Worm (Caenorhabditis elegans) whole organism, L1 larva: ENCODE data around the gene bath-38.
A peak's percentile ranks its signal among the peaks of the same experiment; 100 is the strongest.

Experiments
- C04F5.9 ChIP-seq: sonication (generic microtip); optimal IDR thresholded peaks from 2 replicates; lab custom pipeline; 2016; ENCODE audit warnings: missing genetic modification characterization, missing compliant biosample characterization
- Y116A8C.19 ChIP-seq: sonication (generic microtip); optimal IDR thresholded peaks from 2 replicates; lab custom pipeline; 2016; ENCODE audit warnings: missing compliant biosample characterization, missing genetic modification characterization, borderline replicate concordance
- ceh-8 ChIP-seq: fragments of 200-800 bp; sonication (Bioruptor generic); optimal IDR thresholded peaks from 2 replicates; lab custom pipeline; 2018; ENCODE audit warnings: mild to moderate bottlenecking, missing genetic modification characterization, moderate library complexity, missing compliant biosample characterization
- ceh-82 ChIP-seq, 3 experiments: fragments of 150-350 bp in 1 of 3; sonication (generic microtip) in 2 of 3; optimal IDR thresholded peaks; 2 replicates each; lab custom pipeline; 2014 to 2017; ENCODE audit warnings: missing biosample characterization in 3 of 3, missing genetic modification characterization in 3 of 3
- ceh-88 ChIP-seq: fragments of 200-800 bp; sonication (Bioruptor generic); IDR thresholded peaks from 2 replicates; pipeline ENCODE4 v1.3.6; 2022; ENCODE audit warnings: missing genetic modification characterization, missing compliant biosample characterization
- ceh-90 ChIP-seq: sonication (generic microtip); optimal IDR thresholded peaks from 2 replicates; lab custom pipeline; 2016; ENCODE audit warnings: missing genetic modification characterization, missing compliant biosample characterization
- ces-1 ChIP-seq: fragments of 150-350 bp; optimal IDR thresholded peaks from 2 replicates; lab custom pipeline; 2014; ENCODE audit warnings: missing biosample characterization, missing genetic modification reagents, missing genetic modification characterization
- dsc-1 ChIP-seq: sonication (generic microtip); optimal IDR thresholded peaks from 2 replicates; lab custom pipeline; 2016; ENCODE audit warnings: mild to moderate bottlenecking, missing genetic modification characterization, missing compliant biosample characterization
- efl-1 ChIP-seq, 4 experiments: fragments of 150-350 bp; optimal IDR thresholded peaks in 3 of 4; peaks in 1 of 4; 1 replicate in 1 of 4; 2 replicates in 3 of 4; lab custom pipeline; 2014; ENCODE audit warnings: missing biosample characterization in 2 of 4, missing genetic modification characterization in 2 of 4, missing genetic modification reagents in 2 of 4
- efl-3 ChIP-seq: fragments of 200-800 bp; sonication (Bioruptor generic); optimal IDR thresholded peaks from 2 replicates; lab custom pipeline; 2018; ENCODE audit warnings: mild to moderate bottlenecking, missing genetic modification characterization, missing compliant biosample characterization
- elt-2 ChIP-seq: sonication (generic microtip); optimal IDR thresholded peaks from 2 replicates; lab custom pipeline; 2016; ENCODE audit warnings: missing genetic modification characterization, mild to moderate bottlenecking, inconsistent platforms, missing compliant biosample characterization, missing genetic modification reagents
- ets-5 ChIP-seq: fragments of 200-800 bp; sonication (Bioruptor generic); IDR thresholded peaks from 2 replicates; pipeline ENCODE4 v1.3.6; 2022; ENCODE audit warnings: missing genetic modification characterization, missing compliant biosample characterization
- hlh-17 ChIP-seq: fragments of 200-800 bp; sonication (Bioruptor generic); optimal IDR thresholded peaks from 2 replicates; lab custom pipeline; 2018; ENCODE audit warnings: missing genetic modification characterization, mild to moderate bottlenecking, missing compliant biosample characterization, moderate library complexity, borderline replicate concordance
- hlh-4 ChIP-seq: sonication (generic microtip); optimal IDR thresholded peaks from 2 replicates; lab custom pipeline; 2016; ENCODE audit warnings: mild to moderate bottlenecking, missing genetic modification characterization, missing compliant biosample characterization
- hpl-2 ChIP-seq: fragments of 150-350 bp; optimal IDR thresholded peaks from 2 replicates; lab custom pipeline; 2014; ENCODE audit warnings: missing biosample characterization, missing genetic modification reagents, missing genetic modification characterization
- irx-1 ChIP-seq: sonication (generic microtip); optimal IDR thresholded peaks from 2 replicates; lab custom pipeline; 2016; ENCODE audit warnings: missing genetic modification characterization, missing compliant biosample characterization
- isw-1 ChIP-seq: fragments of 200-800 bp; sonication (Bioruptor generic); IDR thresholded peaks from 2 replicates; pipeline ENCODE4 v1.3.6; 2022; ENCODE audit warnings: missing genetic modification characterization, missing compliant biosample characterization
- lin-13 ChIP-seq: fragments of 150-350 bp; optimal IDR thresholded peaks from 2 replicates; lab custom pipeline; 2014; ENCODE audit warnings: missing biosample characterization, missing genetic modification reagents, missing genetic modification characterization
- lin-14 ChIP-seq: fragments of 200-800 bp; sonication (Bioruptor generic); optimal IDR thresholded peaks from 2 replicates; lab custom pipeline; 2018; ENCODE audit warnings: mild to moderate bottlenecking, missing genetic modification characterization, moderate library complexity, missing compliant biosample characterization
- lin-15B ChIP-seq: fragments of 150-350 bp; sonication (generic microtip); optimal IDR thresholded peaks from 3 replicates; lab custom pipeline; 2014; ENCODE audit warnings: missing biosample characterization, missing genetic modification characterization
- lin-35 ChIP-seq, 2 experiments: fragments of 150-350 bp; optimal IDR thresholded peaks; 2 replicates each; lab custom pipeline; 2014; ENCODE audit warnings: missing biosample characterization in 2 of 2, missing genetic modification characterization in 2 of 2, missing genetic modification reagents in 2 of 2
- lir-3 ChIP-seq: sonication (generic microtip); optimal IDR thresholded peaks from 2 replicates; lab custom pipeline; 2016; ENCODE audit warnings: mild to moderate bottlenecking, missing genetic modification characterization, moderate library complexity, missing compliant biosample characterization; ENCODE audit not compliant: poor library complexity
- lsy-2 ChIP-seq, 2 experiments: fragments of 150-350 bp; optimal IDR thresholded peaks; 2 replicates each; lab custom pipeline; 2014; ENCODE audit warnings: missing biosample characterization in 2 of 2, missing genetic modification characterization in 2 of 2
- mep-1 ChIP-seq: fragments of 150-350 bp; optimal IDR thresholded peaks from 2 replicates; lab custom pipeline; 2014; ENCODE audit warnings: missing biosample characterization, missing genetic modification characterization
- nhr-11 ChIP-seq: fragments of 150-350 bp; optimal IDR thresholded peaks from 2 replicates; lab custom pipeline; 2014; ENCODE audit warnings: missing biosample characterization, missing genetic modification characterization
- nhr-12 ChIP-seq: sonication (generic microtip); optimal IDR thresholded peaks from 2 replicates; lab custom pipeline; 2017; ENCODE audit warnings: missing biosample characterization, missing genetic modification characterization
- nhr-19 ChIP-seq: fragments of 200-800 bp; sonication (Bioruptor generic); conservative IDR thresholded peaks from 2 replicates; pipeline ENCODE4 v1.3.6; 2022; ENCODE audit warnings: missing genetic modification characterization, missing compliant biosample characterization
- nhr-20 ChIP-seq: sonication (generic microtip); optimal IDR thresholded peaks from 2 replicates; lab custom pipeline; 2016; ENCODE audit warnings: mild to moderate bottlenecking, missing genetic modification characterization, missing compliant biosample characterization
- nhr-28 ChIP-seq: fragments of 150-350 bp; optimal IDR thresholded peaks from 2 replicates; lab custom pipeline; 2014; ENCODE audit warnings: missing biosample characterization, missing genetic modification characterization
- nhr-47 ChIP-seq: sonication (generic microtip); optimal IDR thresholded peaks from 2 replicates; lab custom pipeline; 2016; ENCODE audit warnings: mild to moderate bottlenecking, missing genetic modification characterization, moderate library complexity, missing compliant biosample characterization
- nhr-71 ChIP-seq: sonication (generic microtip); optimal IDR thresholded peaks from 2 replicates; lab custom pipeline; 2016; ENCODE audit warnings: mild to moderate bottlenecking, missing genetic modification characterization, moderate library complexity, missing compliant biosample characterization
- nhr-77 ChIP-seq: fragments of 150-350 bp; optimal IDR thresholded peaks from 2 replicates; lab custom pipeline; 2014; ENCODE audit warnings: missing biosample characterization, missing genetic modification characterization
- nhr-84 ChIP-seq: sonication (generic microtip); optimal IDR thresholded peaks from 2 replicates; lab custom pipeline; 2017; ENCODE audit warnings: missing biosample characterization, missing genetic modification characterization
- nhr-85 ChIP-seq: sonication (generic microtip); peaks from one replicate; lab custom pipeline; 2016; ENCODE audit warnings: missing genetic modification characterization, inconsistent platforms, missing compliant biosample characterization
- nhr-90 ChIP-seq: sonication (generic microtip); optimal IDR thresholded peaks from 2 replicates; lab custom pipeline; 2016; ENCODE audit warnings: mild to moderate bottlenecking, missing genetic modification characterization, missing compliant biosample characterization; ENCODE audit not compliant: poor library complexity
- pqm-1 ChIP-seq: sonication (generic microtip); optimal IDR thresholded peaks from 3 replicates; lab custom pipeline; 2017; ENCODE audit warnings: missing biosample characterization, missing genetic modification characterization
- rnt-1 ChIP-seq: sonication (generic microtip); optimal IDR thresholded peaks from 2 replicates; lab custom pipeline; 2016; ENCODE audit warnings: mild to moderate bottlenecking, missing genetic modification characterization, moderate library complexity, missing compliant biosample characterization
- skn-1 ChIP-seq: fragments of 150-350 bp; optimal IDR thresholded peaks from 2 replicates; lab custom pipeline; 2014; ENCODE audit warnings: missing biosample characterization, missing genetic modification characterization
- snpc-4 ChIP-seq: fragments of 150-350 bp; optimal IDR thresholded peaks from 2 replicates; lab custom pipeline; 2014; ENCODE audit warnings: missing biosample characterization, missing genetic modification characterization
- snu-23 ChIP-seq: sonication (generic microtip); optimal IDR thresholded peaks from 2 replicates; lab custom pipeline; 2016; ENCODE audit warnings: missing genetic modification characterization, missing compliant biosample characterization
- swsn-7 ChIP-seq: sonication (generic microtip); optimal IDR thresholded peaks from 2 replicates; lab custom pipeline; 2016; ENCODE audit warnings: missing genetic modification characterization, missing compliant biosample characterization
- tbx-2 ChIP-seq: sonication (generic microtip); optimal IDR thresholded peaks from 2 replicates; lab custom pipeline; 2016; ENCODE audit warnings: missing genetic modification characterization, missing compliant biosample characterization
- tlp-1 ChIP-seq: fragments of 150-350 bp; optimal IDR thresholded peaks from 2 replicates; lab custom pipeline; 2014; ENCODE audit warnings: missing biosample characterization, missing genetic modification characterization
- unc-30 ChIP-seq: sonication (generic microtip); optimal IDR thresholded peaks from 2 replicates; lab custom pipeline; 2017; ENCODE audit warnings: missing biosample characterization, missing genetic modification characterization
- unc-62 ChIP-seq: fragments of 150-350 bp; optimal IDR thresholded peaks from 2 replicates; lab custom pipeline; 2014; ENCODE audit warnings: missing biosample characterization, missing genetic modification reagents, missing genetic modification characterization
- unc-86 ChIP-seq: sonication (generic microtip); optimal IDR thresholded peaks from 2 replicates; lab custom pipeline; 2016; ENCODE audit warnings: missing genetic modification characterization, missing compliant biosample characterization
- unc-98 ChIP-seq: fragments of 200-800 bp; sonication (Bioruptor generic); IDR thresholded peaks from 2 replicates; pipeline ENCODE4 v1.3.6; 2022; ENCODE audit warnings: missing genetic modification characterization, missing compliant biosample characterization
- vab-15 ChIP-seq: sonication (generic microtip); optimal IDR thresholded peaks from 2 replicates; lab custom pipeline; 2017; ENCODE audit warnings: missing genotype, mild to moderate bottlenecking, missing genetic modification characterization, missing compliant biosample characterization
- zag-1 ChIP-seq: fragments of 150-350 bp; optimal IDR thresholded peaks from 2 replicates; lab custom pipeline; 2014; ENCODE audit warnings: missing biosample characterization, missing genetic modification characterization
- zip-4 ChIP-seq: fragments of 200-800 bp; sonication (Bioruptor generic); optimal IDR thresholded peaks from 2 replicates; lab custom pipeline; 2018; ENCODE audit warnings: mild to moderate bottlenecking, missing genetic modification characterization, moderate library complexity, missing compliant biosample characterization

Gene bath-38

ce11 chrII:10029044-10029443 is 16.0 kb downstream of the bath-38 start (continued):
- TF ChIP-seq unc-98 (GFP tag; lab: Robert Waterston, UW) = no peak
- TF ChIP-seq elt-2 (tag; lab: Kevin White, UChicago) = peak; percentile 53
- TF ChIP-seq snpc-4 = no peak
- no peak for TF ChIP-seq isw-1 (GFP tag; lab: Robert Waterston, UW)
- TF ChIP-seq ceh-90 (tag; lab: Kevin White, UChicago) = no peak
- no peak for TF ChIP-seq hpl-2 (GFP tag; lab: Kevin White, UChicago)
- TF ChIP-seq pqm-1 (tag; lab: Kevin White, UChicago) = no peak
- TF ChIP-seq mep-1 (tag; lab: Kevin White, UChicago) = peak; percentile 44
- peak; percentile 58 for TF ChIP-seq nhr-90 (tag; lab: Kevin White, UChicago)
- no peak for TF ChIP-seq ceh-88
- peak; percentile 32; the same call in 1 of the 2 replicates for TF ChIP-seq nhr-19 (GFP tag; lab: Robert Waterston, UW)
- no peak for TF ChIP-seq lin-13 (GFP tag; lab: Kevin White, UChicago)
- peak; percentile 73 for TF ChIP-seq lin-14 (GFP tag; lab: Kevin White, UChicago)
- peak; percentile 13 for TF ChIP-seq tbx-2 (tag; lab: Kevin White, UChicago)
- no peak for TF ChIP-seq nhr-47 (tag; lab: Kevin White, UChicago)
- TF ChIP-seq unc-30 (tag; lab: Kevin White, UChicago) = no peak

ce11 chrII:10028195-10028594 is 16.9 kb downstream of the bath-38 start, which contains the start of gene F52H3.6:
TSS of gene F52H3.6 (minus strand) at chrII:10028422.
- TF ChIP-seq skn-1 (tag; lab: Kevin White, UChicago) (no peak), ces-1 (GFP tag; lab: Kevin White, UChicago) (no peak), lin-35 (GFP tag; optimal IDR thresholded peaks at IDR 0.05; lab: Kevin White, UChicago) (peak in 1 of 2 experiments; percentile 10), efl-1 (optimal IDR thresholded peaks at IDR 0.05; lab: Kevin White, UChicago) (no peak), efl-1 (GFP tag; optimal IDR thresholded peaks at IDR 0.05 in 1 of 2; lab: Kevin White, UChicago) (peak in 1 of 2 experiments; percentile 21), elt-2 (tag; lab: Kevin White, UChicago) (peak; percentile 16)

ce11 chrII:10025059-10025458 is 20.0 kb downstream of the bath-38 start:
- TF ChIP-seq ceh-82 (tag; optimal IDR thresholded peaks at IDR 0.05; lab: Kevin White, UChicago) (no peak), unc-86 (tag; lab: Kevin White, UChicago) (no peak), lin-15B (tag; lab: Kevin White, UChicago) (no peak), hlh-17 (GFP tag; lab: Kevin White, UChicago) (no peak), nhr-11 (tag; lab: Kevin White, UChicago) (no peak), swsn-7 (tag; lab: Kevin White, UChicago) (no peak), mep-1 (tag; lab: Kevin White, UChicago) (no peak), nhr-71 (peak; percentile 4), tlp-1 (tag; lab: Kevin White, UChicago) (no peak), efl-3 (no peak), dsc-1 (tag; lab: Kevin White, UChicago) (peak; percentile 24), hlh-4 (tag; lab: Kevin White, UChicago) (no peak), lir-3 (no peak), nhr-77 (tag; lab: Kevin White, UChicago) (no peak), Y116A8C.19 (tag; lab: Kevin White, UChicago) (no peak), zip-4 (GFP tag; lab: Kevin White, UChicago) (no peak), lsy-2 (tag; optimal IDR thresholded peaks at IDR 0.05; lab: Kevin White, UChicago) (peak in 1 of 2 experiments; percentile 6), unc-62 (GFP tag; lab: Kevin White, UChicago) (no peak), nhr-28 (tag; lab: Kevin White, UChicago) (no peak), ceh-8 (no peak), C04F5.9 (tag; lab: Kevin White, UChicago) (no peak), vab-15 (tag; lab: Kevin White, UChicago) (no peak), nhr-85 (tag; lab: Kevin White, UChicago) (no peak), rnt-1 (peak; percentile 27), nhr-20 (tag; lab: Kevin White, UChicago) (no peak), nhr-84 (no peak), irx-1 (tag; lab: Kevin White, UChicago) (no peak), zag-1 (tag; lab: Kevin White, UChicago) (no peak), ces-1 (GFP tag; lab: Kevin White, UChicago) (no peak), snu-23 (no peak), nhr-12 (no peak), ets-5 (GFP tag; lab: Robert Waterston, UW) (no peak)
